Fruit fly (Drosophila melanogaster) Kc167 (cell line): Measurements from ENCODE around the gene CG43134.

Source experiments
- Myc ChIP-seq: fragments of >200 bp; optimal IDR thresholded peaks from 2 replicates; lab custom pipeline; 2017; ENCODE audit warnings: missing external identifiers
- Sin3A ChIP-seq: fragments of >200 bp; optimal IDR thresholded peaks from 2 replicates; lab custom pipeline; 2018; ENCODE audit warnings: missing external identifiers
- insv ChIP-seq: fragments of >200 bp; optimal IDR thresholded peaks from 3 replicates; lab custom pipeline; 2018; ENCODE audit warnings: missing external identifiers
- psq ChIP-seq: fragments of >200 bp; optimal IDR thresholded peaks from 2 replicates; lab custom pipeline; 2017; ENCODE audit warnings: missing external identifiers

- TF ChIP-seq psq (lab: Kevin White, UChicago) (no peak), Myc (no peak), insv (no peak), Sin3A (lab: Kevin White, UChicago) (no peak)
These were observed 49.6 kb upstream of the CG43134 start for dm6 chrX:4197463-4197862.
